Fruit fly (Drosophila melanogaster) whole organism, embryonic: Measurements from ENCODE around the gene CG6567.

Source experiments
- CG10366 ChIP-seq: fragments of 200-800 bp; sonication (Bioruptor generic); IDR thresholded peaks from 2 replicates; pipeline ENCODE4 v1.3.6; 2022; ENCODE audit warnings: missing biosample characterization, missing genetic modification characterization
- CG12219 ChIP-seq: fragments of 200-800 bp; sonication (Bioruptor generic); optimal IDR thresholded peaks from 3 replicates; lab custom pipeline; 2018; ENCODE audit warnings: missing biosample characterization, mild to moderate bottlenecking, missing genetic modification characterization
- CG12744 ChIP-seq: fragments of 200-800 bp; sonication (Bioruptor generic); optimal IDR thresholded peaks from 2 replicates; lab custom pipeline; 2016; ENCODE audit warnings: missing biosample characterization, missing genetic modification characterization
- CG16779 ChIP-seq: fragments of 200-800 bp; sonication (Bioruptor generic); IDR thresholded peaks from 2 replicates; pipeline ENCODE4 v1.3.6; 2022; ENCODE audit warnings: missing biosample characterization, missing genetic modification characterization
- CG16813 ChIP-seq: fragments of 200-800 bp; sonication (Bioruptor generic); IDR thresholded peaks from 3 replicates; pipeline ENCODE4 v1.3.6; 2022; ENCODE audit warnings: missing biosample characterization, missing genetic modification characterization; ENCODE audit not compliant: partially characterized antibody
- CG2116 ChIP-seq: fragments of 200-800 bp; sonication (Bioruptor generic); optimal IDR thresholded peaks from 3 replicates; lab custom pipeline; 2018; ENCODE audit warnings: missing biosample characterization, mild to moderate bottlenecking, missing genetic modification characterization
- CG30431 ChIP-seq: fragments of 200-800 bp; sonication (Bioruptor generic); optimal IDR thresholded peaks from 2 replicates; lab custom pipeline; 2017; ENCODE audit warnings: missing biosample characterization, missing genetic modification characterization
- CG31388 ChIP-seq: fragments of 200-800 bp; sonication (Bioruptor generic); optimal IDR thresholded peaks from 2 replicates; lab custom pipeline; 2016; ENCODE audit warnings: missing biosample characterization, missing genetic modification characterization
- CG3163 ChIP-seq: fragments of 200-800 bp; sonication (Bioruptor generic); optimal IDR thresholded peaks from 3 replicates; lab custom pipeline; 2016; ENCODE audit warnings: missing biosample characterization, missing genetic modification characterization
- CG3407 ChIP-seq: fragments of 200-800 bp; sonication (Bioruptor generic); optimal IDR thresholded peaks from 2 replicates; lab custom pipeline; 2018; ENCODE audit warnings: missing biosample characterization, mild to moderate bottlenecking, missing genetic modification characterization
- CG4707 ChIP-seq: fragments of 200-800 bp; sonication (Bioruptor generic); optimal IDR thresholded peaks from 2 replicates; lab custom pipeline; 2018; ENCODE audit warnings: missing biosample characterization, mild to moderate bottlenecking, missing genetic modification characterization, moderate library complexity
- CG8089 ChIP-seq: fragments of 200-800 bp; sonication (Bioruptor generic); optimal IDR thresholded peaks from 3 replicates; lab custom pipeline; 2016; ENCODE audit warnings: missing biosample characterization, missing genetic modification characterization
- CG8359 ChIP-seq: fragments of 200-800 bp; sonication (Bioruptor generic); optimal IDR thresholded peaks from 2 replicates; lab custom pipeline; 2017; ENCODE audit warnings: missing biosample characterization, mild to moderate bottlenecking, missing genetic modification characterization, borderline replicate concordance
- CG8765 ChIP-seq: fragments of 200-800 bp; sonication (Bioruptor generic); IDR thresholded peaks from 2 replicates; pipeline ENCODE4 v1.3.6; 2022; ENCODE audit warnings: missing biosample characterization, missing genetic modification characterization
- CG8944 ChIP-seq: fragments of 200-800 bp; sonication (Bioruptor generic); optimal IDR thresholded peaks from 3 replicates; lab custom pipeline; 2016; ENCODE audit warnings: missing biosample characterization, missing genetic modification characterization
- CG9876 ChIP-seq: fragments of 200-800 bp; sonication (Bioruptor generic); optimal IDR thresholded peaks from 2 replicates; lab custom pipeline; 2016; ENCODE audit warnings: missing biosample characterization, missing genetic modification characterization
- Camta ChIP-seq: fragments of 200-800 bp; sonication (Bioruptor generic); optimal IDR thresholded peaks from 2 replicates; lab custom pipeline; 2016; ENCODE audit warnings: missing biosample characterization, missing genetic modification characterization
- Dbx ChIP-seq: fragments of 200-800 bp; sonication (Bioruptor generic); IDR thresholded peaks from 3 replicates; pipeline ENCODE4 v1.3.6; 2022; ENCODE audit warnings: missing biosample characterization, missing genetic modification characterization
- Dip2 ChIP-seq: fragments of 200-800 bp; sonication (Bioruptor generic); IDR thresholded peaks from 2 replicates; pipeline ENCODE4 v1.3.6; 2022; ENCODE audit warnings: missing biosample characterization, missing genetic modification characterization
- Dip3 ChIP-seq: fragments of 200-800 bp; sonication (Bioruptor generic); optimal IDR thresholded peaks from 3 replicates; lab custom pipeline; 2016; ENCODE audit warnings: missing biosample characterization, missing genetic modification characterization
- E2f1 ChIP-seq: fragments of 200-800 bp; sonication (Bioruptor generic); IDR thresholded peaks from 2 replicates; pipeline ENCODE4 v1.3.6; 2022; ENCODE audit warnings: missing biosample characterization, missing genetic modification characterization
- Ets97D ChIP-seq: fragments of 200-800 bp; sonication (Bioruptor generic); optimal IDR thresholded peaks from 3 replicates; lab custom pipeline; 2016; ENCODE audit warnings: missing biosample characterization, missing genetic modification characterization
- HHEX ChIP-seq: fragments of 200-800 bp; sonication (Bioruptor generic); optimal IDR thresholded peaks from 3 replicates; lab custom pipeline; 2017; ENCODE audit warnings: missing biosample characterization, mild to moderate bottlenecking, missing genetic modification characterization, missing genetic modification reagents
- HLH54F ChIP-seq: fragments of 200-800 bp; sonication (Bioruptor generic); optimal IDR thresholded peaks from 3 replicates; lab custom pipeline; 2016; ENCODE audit warnings: missing biosample characterization, missing genetic modification characterization
- HLHmδ ChIP-seq: fragments of 200-800 bp; sonication (Bioruptor generic); optimal IDR thresholded peaks from 2 replicates; lab custom pipeline; 2018; ENCODE audit warnings: missing biosample characterization, mild to moderate bottlenecking, missing genetic modification characterization, moderate library complexity
- Jarid2 ChIP-seq: fragments of 200-800 bp; sonication (Bioruptor generic); optimal IDR thresholded peaks from 3 replicates; lab custom pipeline; 2017; ENCODE audit warnings: mild to moderate bottlenecking, missing biosample characterization, missing genetic modification reagents, missing genetic modification characterization
- Kr ChIP-seq: fragments of 200-800 bp; sonication (Bioruptor generic); optimal IDR thresholded peaks from 2 replicates; lab custom pipeline; 2017; ENCODE audit warnings: missing biosample characterization, mild to moderate bottlenecking, missing genetic modification characterization
- Max ChIP-seq: fragments of 200-800 bp; sonication (Bioruptor generic); optimal IDR thresholded peaks from 2 replicates; lab custom pipeline; 2016; ENCODE audit warnings: missing biosample characterization, mild to moderate bottlenecking, missing genetic modification characterization
- NfI ChIP-seq: fragments of 200-800 bp; sonication (Bioruptor generic); optimal IDR thresholded peaks from 3 replicates; lab custom pipeline; 2018; ENCODE audit warnings: missing biosample characterization, mild to moderate bottlenecking, missing genetic modification characterization, moderate library complexity
- Rfx ChIP-seq: fragments of 200-800 bp; sonication (Bioruptor generic); IDR thresholded peaks from 2 replicates; pipeline ENCODE4 v1.3.6; 2022; ENCODE audit warnings: missing biosample characterization, missing genetic modification characterization
- Stat92E ChIP-seq, 3 experiments: fragments of >200 bp in 2 of 3; fragments of 200-800 bp in 1 of 3; sonication (Bioruptor generic) in 1 of 3; optimal IDR thresholded peaks; 2 replicates each; lab custom pipeline; 2017 to 2019; ENCODE audit warnings: missing biosample characterization in 3 of 3, missing genetic modification characterization in 3 of 3, mild to moderate bottlenecking in 1 of 3, moderate library complexity in 1 of 3
- amos ChIP-seq: fragments of 200-800 bp; sonication (Bioruptor generic); IDR thresholded peaks from 2 replicates; pipeline ENCODE4 v1.3.6; 2022; ENCODE audit warnings: missing biosample characterization, missing genetic modification characterization; ENCODE audit not compliant: partially characterized antibody
- cad ChIP-seq: fragments of >200 bp; optimal IDR thresholded peaks from 2 replicates; lab custom pipeline; 2017; ENCODE audit warnings: missing biosample characterization, missing genetic modification characterization
- corto ChIP-seq: fragments of 200-800 bp; sonication (Bioruptor generic); optimal IDR thresholded peaks from 2 replicates; lab custom pipeline; 2016; ENCODE audit warnings: missing biosample characterization, mild to moderate bottlenecking, missing genetic modification characterization, moderate library complexity
- da ChIP-seq: fragments of 200-800 bp; sonication (Bioruptor generic); optimal IDR thresholded peaks from 2 replicates; lab custom pipeline; 2016; ENCODE audit warnings: missing biosample characterization, missing genetic modification characterization
- danr ChIP-seq: fragments of 200-800 bp; sonication (Bioruptor generic); IDR thresholded peaks from 2 replicates; pipeline ENCODE4 v1.3.6; 2022; ENCODE audit warnings: missing biosample characterization, missing genetic modification characterization
- exex ChIP-seq: fragments of 200-800 bp; sonication (Bioruptor generic); optimal IDR thresholded peaks from 4 replicates; lab custom pipeline; 2018; ENCODE audit warnings: missing biosample characterization, mild to moderate bottlenecking, missing genetic modification characterization, moderate library complexity
- fd3F ChIP-seq: fragments of 200-800 bp; sonication (Bioruptor generic); optimal IDR thresholded peaks from 2 replicates; lab custom pipeline; 2018; ENCODE audit warnings: missing biosample characterization, mild to moderate bottlenecking, missing genetic modification characterization, moderate library complexity
- inv ChIP-seq: fragments of 200-800 bp; sonication (Bioruptor generic); IDR thresholded peaks from 2 replicates; pipeline ENCODE4 v1.3.6; 2022; ENCODE audit warnings: missing biosample characterization, missing genetic modification characterization; ENCODE audit not compliant: partially characterized antibody
- ken ChIP-seq: fragments of 200-800 bp; sonication (Bioruptor generic); IDR thresholded peaks from 3 replicates; pipeline ENCODE4 v1.3.6; 2022; ENCODE audit warnings: missing biosample characterization, missing genetic modification characterization
- lov ChIP-seq, 2 experiments: fragments of 200-800 bp in 1 of 2; fragments of >200 bp in 1 of 2; sonication (Bioruptor generic) in 1 of 2; IDR thresholded peaks in 1 of 2; optimal IDR thresholded peaks in 1 of 2; 2 replicates in 1 of 2; 3 replicates in 1 of 2; pipeline versions ENCODE4 v1.3.6 to Lab custom; 2017 to 2022; ENCODE audit warnings: missing biosample characterization in 1 of 2, missing genetic modification characterization in 1 of 2
- maf-S ChIP-seq: fragments of 200-800 bp; sonication (Bioruptor generic); optimal IDR thresholded peaks from 2 replicates; lab custom pipeline; 2016; ENCODE audit warnings: missing biosample characterization, missing genetic modification characterization
- org-1 ChIP-seq: fragments of 200-800 bp; sonication (Bioruptor generic); optimal IDR thresholded peaks from 2 replicates; lab custom pipeline; 2017; ENCODE audit warnings: missing biosample characterization, missing genetic modification characterization
- pnt ChIP-seq: fragments of 200-800 bp; sonication (Bioruptor generic); optimal IDR thresholded peaks from 3 replicates; lab custom pipeline; 2016; ENCODE audit warnings: missing biosample characterization, missing genetic modification characterization
- rib ChIP-seq: fragments of 200-800 bp; sonication (Bioruptor generic); IDR thresholded peaks from 2 replicates; pipeline ENCODE4 v1.3.6; 2022; ENCODE audit warnings: missing biosample characterization, missing genetic modification characterization
- sim ChIP-seq: fragments of 200-800 bp; sonication (Bioruptor generic); IDR thresholded peaks from 2 replicates; pipeline ENCODE4 v1.3.6; 2022; ENCODE audit warnings: missing biosample characterization, missing genetic modification characterization
- ssp ChIP-seq: fragments of 200-800 bp; sonication (Bioruptor generic); IDR thresholded peaks from 2 replicates; pipeline ENCODE4 v1.3.6; 2022; ENCODE audit warnings: missing biosample characterization, missing genetic modification characterization
- tgo ChIP-seq: fragments of 200-800 bp; sonication (Bioruptor generic); IDR thresholded peaks from 3 replicates; pipeline ENCODE4 v1.3.6; 2022; ENCODE audit warnings: missing biosample characterization, missing genetic modification characterization
- tx ChIP-seq: fragments of 200-800 bp; sonication (Bioruptor generic); optimal IDR thresholded peaks from 2 replicates; lab custom pipeline; 2016; ENCODE audit warnings: missing biosample characterization, missing genetic modification characterization

CG6567 gene

dm6 chr3R:10888633-10889519 is 34.6 kb upstream of the CG6567 start (continued):
- TF ChIP-seq Stat92E (GFP tag; optimal IDR thresholded peaks at IDR 0.05; lab: Kevin White, UChicago) = no peak
- TF ChIP-seq CG9876 = no peak
- TF ChIP-seq fd3F (GFP tag; lab: Kevin White, UChicago) = no peak
- TF ChIP-seq HHEX = peak; percentile 2
- TF ChIP-seq inv (GFP tag; lab: Robert Waterston, UW) = no peak
- no peak for TF ChIP-seq HLH54F
- TF ChIP-seq rib (GFP tag; lab: Robert Waterston, UW) = peak; percentile 26; the same call in 1 of the 2 replicates
- TF ChIP-seq ssp = no peak
- TF ChIP-seq Dbx (GFP tag; lab: Robert Waterston, UW) = peak; percentile 59; the same call in 2 of the 3 replicates
- TF ChIP-seq NfI (GFP tag; lab: Kevin White, UChicago) = peak; percentile 17
- no peak for TF ChIP-seq CG4707 (GFP tag; lab: Kevin White, UChicago)
- peak; percentile 98 for TF ChIP-seq CG3163 (GFP tag; lab: Kevin White, UChicago)
- TF ChIP-seq Jarid2 (GFP tag; lab: Kevin White, UChicago) = peak; percentile 30
- TF ChIP-seq tx (GFP tag; lab: Kevin White, UChicago) = no peak
- no peak for TF ChIP-seq maf-S
- TF ChIP-seq CG12219 (GFP tag; lab: Kevin White, UChicago) = no peak
- no peak for TF ChIP-seq lov (optimal IDR thresholded peaks at IDR 0.05; lab: Kevin White, UChicago)
- TF ChIP-seq lov (GFP tag; IDR thresholded peaks at IDR 0.05; lab: Robert Waterston, UW) = peak; percentile 61; the same call in 1 of the 3 replicates
- peak; percentile 40 for TF ChIP-seq CG10366 (GFP tag; lab: Robert Waterston, UW)
- TF ChIP-seq Max (GFP tag; lab: Kevin White, UChicago) = no peak
- TF ChIP-seq Dip3 = no peak
- TF ChIP-seq CG16779 (GFP tag; lab: Robert Waterston, UW) = peak; percentile 28; the same call in 1 of the 2 replicates
- TF ChIP-seq E2f1 (GFP tag; lab: Robert Waterston, UW) = no peak
- no peak for TF ChIP-seq CG8089 (GFP tag; lab: Kevin White, UChicago)
- no peak for TF ChIP-seq CG31388 (GFP tag; lab: Kevin White, UChicago)
- TF ChIP-seq pnt (GFP tag; lab: Kevin White, UChicago) = no peak
- TF ChIP-seq corto = no peak
- no peak for TF ChIP-seq Camta
- TF ChIP-seq exex = peak; percentile 58
- TF ChIP-seq org-1 = no peak
- TF ChIP-seq CG30431 (GFP tag; lab: Kevin White, UChicago) = no peak
- no peak for TF ChIP-seq CG3407
- no peak for TF ChIP-seq Dip2 (GFP tag; lab: Robert Waterston, UW)
- TF ChIP-seq Rfx (GFP tag; lab: Robert Waterston, UW) = peak; percentile 80
- no peak for TF ChIP-seq Ets97D
- no peak for TF ChIP-seq CG16813 (GFP tag; lab: Robert Waterston, UW)
- TF ChIP-seq CG12744 (GFP tag; lab: Kevin White, UChicago) = peak; percentile 6
- no peak for TF ChIP-seq tgo (GFP tag; lab: Robert Waterston, UW)
- 0 out of 2 replicates have a peak, but pooled peaks have one; percentile 6 for TF ChIP-seq sim (GFP tag; lab: Robert Waterston, UW)
- TF ChIP-seq Kr (GFP tag; lab: Kevin White, UChicago) = no peak
- TF ChIP-seq danr (GFP tag; lab: Robert Waterston, UW) = no peak
- no peak for TF ChIP-seq amos
- TF ChIP-seq CG2116 = no peak
- TF ChIP-seq da (GFP tag; lab: Kevin White, UChicago) = no peak
- TF ChIP-seq CG8944 (GFP tag; lab: Kevin White, UChicago) = no peak
- TF ChIP-seq CG8765 (GFP tag; lab: Robert Waterston, UW) = no peak
- peak; percentile 79 for TF ChIP-seq HLHmδ (GFP tag; lab: Kevin White, UChicago)
- TF ChIP-seq cad = no peak
- no peak for TF ChIP-seq CG8359 (GFP tag; lab: Kevin White, UChicago)
- no peak for TF ChIP-seq ken (GFP tag; lab: Robert Waterston, UW)
